Fruit fly (Drosophila melanogaster) whole organism, wandering third instar larva: ENCODE data around the gene CG14326.
A peak's percentile ranks its signal among the peaks of the same experiment; 100 is the strongest.

Experiments used
- Abd-B ChIP-seq: fragments of >200 bp; optimal IDR thresholded peaks from 2 replicates; lab custom pipeline; 2017; ENCODE audit warnings: missing biosample characterization, missing genetic modification characterization
- CG9705 ChIP-seq: fragments of 200-800 bp; sonication (Bioruptor generic); optimal IDR thresholded peaks from 2 replicates; lab custom pipeline; 2018; ENCODE audit warnings: missing biosample characterization, mild to moderate bottlenecking, missing genetic modification characterization
- CrebA ChIP-seq: fragments of 200-800 bp; sonication (Bioruptor generic); optimal IDR thresholded peaks from 2 replicates; lab custom pipeline; 2016; ENCODE audit warnings: missing biosample characterization, mild to moderate bottlenecking, missing genetic modification characterization, borderline replicate concordance
- Dfd ChIP-seq: fragments of >200 bp; optimal IDR thresholded peaks from 2 replicates; lab custom pipeline; 2017; ENCODE audit warnings: missing biosample characterization, missing genetic modification characterization
- GATAd ChIP-seq: sonication (Bioruptor generic); optimal IDR thresholded peaks from 2 replicates; lab custom pipeline; 2016; ENCODE audit warnings: missing biosample characterization, missing genetic modification characterization
- HLH106 ChIP-seq: fragments of 200-800 bp; optimal IDR thresholded peaks from 3 replicates; lab custom pipeline; 2019; ENCODE audit warnings: missing biosample characterization, mild to moderate bottlenecking, missing genetic modification characterization, moderate library complexity
- Hnf4 ChIP-seq: fragments of 200-800 bp; sonication (Bioruptor generic); optimal IDR thresholded peaks from 2 replicates; lab custom pipeline; 2016; ENCODE audit warnings: missing biosample characterization, mild to moderate bottlenecking, missing genetic modification characterization
- Hr78 ChIP-seq: fragments of >200 bp; optimal IDR thresholded peaks from 2 replicates; lab custom pipeline; 2017; ENCODE audit warnings: missing biosample characterization, missing genetic modification characterization
- Hr83 ChIP-seq: fragments of 200-300 bp; sonication (Bioruptor generic); optimal IDR thresholded peaks from 2 replicates; lab custom pipeline; 2016; ENCODE audit warnings: missing biosample characterization, mild to moderate bottlenecking, missing genetic modification characterization, moderate library complexity; ENCODE audit not compliant: poor library complexity, severe bottlenecking
- Jra ChIP-seq: sonication (Bioruptor generic); optimal IDR thresholded peaks from 2 replicates; lab custom pipeline; 2016; ENCODE audit warnings: missing biosample characterization, missing genetic modification characterization
- Myc ChIP-seq: fragments of >200 bp; optimal IDR thresholded peaks from 2 replicates; lab custom pipeline; 2017
- OdsH ChIP-seq: fragments of 200-800 bp; sonication (Bioruptor generic); optimal IDR thresholded peaks from 2 replicates; lab custom pipeline; 2016; ENCODE audit warnings: missing biosample characterization, mild to moderate bottlenecking, missing genetic modification characterization
- Rel ChIP-seq, 2 experiments: fragments of 200-800 bp; sonication (Bioruptor generic) in 1 of 2; optimal IDR thresholded peaks; 2 replicates in 1 of 2; 3 replicates in 1 of 2; lab custom pipeline; 2016 to 2019; ENCODE audit warnings: mild to moderate bottlenecking in 2 of 2, missing biosample characterization in 2 of 2, missing genetic modification characterization in 2 of 2, moderate library complexity in 1 of 2
- Sp1 ChIP-seq: fragments of 200-800 bp; sonication (Bioruptor generic); optimal IDR thresholded peaks from 3 replicates; lab custom pipeline; 2019; ENCODE audit warnings: missing biosample characterization, mild to moderate bottlenecking, missing genetic modification characterization, moderate library complexity
- Vsx2 ChIP-seq: fragments of 200-300, 225-300 bp; sonication (Bioruptor generic); optimal IDR thresholded peaks from 2 replicates; lab custom pipeline; 2018; ENCODE audit warnings: missing biosample characterization, missing genetic modification characterization; ENCODE audit not compliant: partially characterized antibody
- br ChIP-seq: fragments of 200-800 bp; sonication (Bioruptor generic); optimal IDR thresholded peaks from 2 replicates; lab custom pipeline; 2016; ENCODE audit warnings: missing biosample characterization, missing genetic modification characterization
- brk ChIP-seq: fragments of 200-800 bp; sonication (Bioruptor generic); optimal IDR thresholded peaks from 2 replicates; lab custom pipeline; 2016; ENCODE audit warnings: missing biosample characterization, mild to moderate bottlenecking, missing genetic modification characterization
- dl ChIP-seq, 2 experiments: fragments of 175-275, 200-275 bp in 1 of 2; fragments of 200-275 bp in 1 of 2; sonication (Bioruptor generic); optimal IDR thresholded peaks; lab custom pipeline; 2018; ENCODE audit warnings: mild to moderate bottlenecking in 2 of 2, missing biosample characterization in 2 of 2, missing genetic modification characterization in 2 of 2, moderate library complexity in 2 of 2; ENCODE audit not compliant: partially characterized antibody in 2 of 2, insufficient read depth in 1 of 2
- dsf ChIP-seq: sonication (Bioruptor generic); optimal IDR thresholded peaks from 2 replicates; lab custom pipeline; 2016; ENCODE audit warnings: missing biosample characterization, missing genetic modification characterization, borderline replicate concordance
- ey ChIP-seq: fragments of 200-800 bp; sonication (Bioruptor generic); optimal IDR thresholded peaks from 2 replicates; lab custom pipeline; 2016; ENCODE audit warnings: missing biosample characterization, missing genetic modification characterization
- foxo ChIP-seq, 2 experiments: fragments of 200-800 bp; sonication (Bioruptor generic); optimal IDR thresholded peaks; 2 replicates in 1 of 2; 3 replicates in 1 of 2; lab custom pipeline; 2016 to 2017; ENCODE audit warnings: missing biosample characterization in 2 of 2, missing genetic modification characterization in 2 of 2
- fru ChIP-seq: fragments of 200-800 bp; sonication (Bioruptor generic); optimal IDR thresholded peaks from 3 replicates; lab custom pipeline; 2016; ENCODE audit warnings: missing biosample characterization, mild to moderate bottlenecking, missing genetic modification characterization
- h ChIP-seq: fragments of 200-800 bp; sonication (Bioruptor generic); optimal IDR thresholded peaks from 3 replicates; lab custom pipeline; 2016; ENCODE audit warnings: missing biosample characterization, mild to moderate bottlenecking, missing genetic modification characterization
- pan ChIP-seq: fragments of >200 bp; optimal IDR thresholded peaks from 2 replicates; lab custom pipeline; 2017
- psq ChIP-seq: fragments of 200-800 bp; sonication (Bioruptor generic); optimal IDR thresholded peaks from 3 replicates; lab custom pipeline; 2017; ENCODE audit warnings: missing biosample characterization, mild to moderate bottlenecking, missing genetic modification characterization, moderate library complexity
- rgr ChIP-seq: fragments of 200-800 bp; sonication (Bioruptor generic); optimal IDR thresholded peaks from 3 replicates; lab custom pipeline; 2016; ENCODE audit warnings: missing biosample characterization, mild to moderate bottlenecking, missing genetic modification characterization
- sv ChIP-seq: fragments of 200-800 bp; sonication (Bioruptor generic); optimal IDR thresholded peaks from 3 replicates; lab custom pipeline; 2016; ENCODE audit warnings: missing biosample characterization, missing genetic modification characterization
- tai ChIP-seq: sonication (Bioruptor generic); optimal IDR thresholded peaks from 2 replicates; lab custom pipeline; 2016; ENCODE audit warnings: missing biosample characterization, missing genetic modification characterization
- usp ChIP-seq: fragments of >200 bp; optimal IDR thresholded peaks from 2 replicates; lab custom pipeline; 2017; ENCODE audit warnings: missing biosample characterization, missing genetic modification characterization
- woc ChIP-seq: sonication (Bioruptor generic); optimal IDR thresholded peaks from 2 replicates; lab custom pipeline; 2016; ENCODE audit warnings: missing biosample characterization, mild to moderate bottlenecking, missing genetic modification characterization

The CG14326 gene

DNA sequence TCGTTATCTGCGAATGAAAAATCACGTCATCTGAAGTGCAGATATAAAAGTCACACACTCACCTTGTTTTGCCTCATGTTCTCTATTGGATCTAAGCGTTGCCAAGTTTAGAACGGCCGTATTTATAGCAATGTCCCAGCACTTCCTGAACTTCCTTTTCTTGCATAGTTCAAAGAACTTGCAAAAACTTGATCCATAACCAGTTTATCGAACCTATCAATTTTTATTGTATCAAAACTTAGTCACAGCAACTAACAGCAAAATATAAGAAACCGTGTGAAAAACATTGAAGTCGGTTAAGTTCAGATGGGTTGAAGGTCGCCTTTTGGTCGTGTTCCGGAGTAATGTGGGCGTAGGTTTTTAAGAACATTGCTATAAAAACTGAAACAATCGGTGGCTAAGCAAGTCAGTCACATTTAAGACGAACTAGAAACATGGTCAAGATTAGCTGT lies at the start of gene CG14326, which contains the start of gene CG14324:
TSS of gene CG14326 (plus strand) at position 402 of the 452 bp plus-strand sequence.
TSS of gene CG14324 (minus strand) at position 101 of the 452 bp plus-strand sequence.
- TF ChIP-seq CrebA (GFP tag; lab: Kevin White, UChicago) (no peak), tai (GFP tag; lab: Kevin White, UChicago) (no peak), brk (GFP tag; lab: Kevin White, UChicago) (no peak), h (no peak), sv (GFP tag; lab: Kevin White, UChicago) (no peak), GATAd (GFP tag; lab: Kevin White, UChicago) (no peak), Abd-B (no peak), Hnf4 (GFP tag; lab: Kevin White, UChicago) (no peak), Jra (GFP tag; lab: Kevin White, UChicago) (no peak), HLH106 (tag; lab: Kevin White, UChicago) (no peak), Hr78 (GFP tag; lab: Kevin White, UChicago) (no peak)
- TF ChIP-seq, all 38 proteins: peak for 0

DNA sequence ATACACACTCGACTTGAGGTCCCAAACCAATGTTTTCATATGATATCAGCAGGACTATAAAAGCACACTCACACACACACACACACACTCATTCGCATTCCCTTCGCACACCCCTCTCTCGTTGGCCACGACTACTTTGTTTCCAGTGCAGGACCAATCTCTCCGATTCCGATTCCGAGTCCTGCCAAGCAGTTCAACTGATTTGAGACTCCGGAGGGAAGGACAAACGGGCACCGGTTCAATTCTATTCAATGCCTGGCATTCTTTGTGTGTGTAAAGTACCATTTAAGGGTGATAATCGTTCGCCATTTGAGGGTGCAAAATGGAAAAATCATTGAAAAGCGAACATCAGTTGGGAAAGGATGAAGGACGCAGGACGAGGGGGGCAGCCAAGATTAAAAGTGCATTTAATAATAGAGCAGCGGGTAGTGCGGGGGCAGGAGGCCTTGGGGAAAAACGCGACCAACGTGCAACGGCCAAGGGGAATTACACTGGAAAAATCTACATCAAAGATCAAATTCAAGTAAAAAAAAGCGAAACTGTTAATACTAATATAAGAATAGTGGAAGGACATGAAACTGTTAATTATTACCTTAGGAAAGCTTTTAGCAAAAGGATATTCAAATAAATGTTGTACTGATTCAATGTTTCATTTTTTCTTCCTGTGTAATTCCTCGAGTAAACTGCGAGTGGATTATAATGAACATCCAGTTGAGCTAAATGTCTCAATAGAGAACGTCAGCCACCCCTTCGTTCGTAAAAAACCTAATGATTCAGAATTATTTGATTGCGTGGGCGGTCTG lies 35.0 kb upstream of the CG14326 start:
- TF ChIP-seq Vsx2 (GFP tag; lab: Kevin White, UChicago) (no peak), ey (GFP tag; lab: Kevin White, UChicago) (peak; percentile 29), woc (GFP tag; lab: Kevin White, UChicago) (no peak), Sp1 (peak; percentile 52), CG9705 (no peak), rgr (peak; percentile 23), OdsH (GFP tag; lab: Kevin White, UChicago) (peak; percentile 22), Dfd (GFP tag; lab: Kevin White, UChicago) (peak; percentile 23), br (GFP tag; lab: Kevin White, UChicago) (peak; percentile 12), foxo (GFP tag; optimal IDR thresholded peaks at IDR 0.05; lab: Kevin White, UChicago) (peak in 1 of 2 experiments; percentile 57), h (peak; percentile 44), fru (GFP tag; lab: Kevin White, UChicago) (peak; percentile 40), Abd-B (no peak), HLH106 (tag; lab: Kevin White, UChicago) (peak; percentile 53)

DNA sequence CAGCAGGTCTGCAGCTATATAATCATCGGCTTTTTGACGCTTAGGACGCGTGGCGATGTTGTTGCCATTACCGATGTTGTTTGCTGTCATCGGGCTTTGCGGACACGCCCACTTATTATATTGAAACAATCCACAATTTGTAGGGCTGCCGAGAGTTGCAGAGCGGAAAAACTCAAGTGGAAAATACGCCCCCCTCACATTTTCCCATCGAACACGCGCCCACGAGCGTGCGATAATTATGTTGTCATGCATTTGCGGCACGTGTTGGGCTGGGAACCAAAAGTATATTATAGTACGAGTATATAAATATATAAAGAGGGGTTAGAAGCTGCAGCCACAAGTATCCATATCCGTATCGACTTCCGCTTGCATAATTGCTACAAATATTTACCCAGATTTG lies 30.1 kb upstream of the CG14326 start:
- TF ChIP-seq sv (GFP tag; lab: Kevin White, UChicago) = no peak
- TF ChIP-seq, all 38 proteins: peak for 0

DNA sequence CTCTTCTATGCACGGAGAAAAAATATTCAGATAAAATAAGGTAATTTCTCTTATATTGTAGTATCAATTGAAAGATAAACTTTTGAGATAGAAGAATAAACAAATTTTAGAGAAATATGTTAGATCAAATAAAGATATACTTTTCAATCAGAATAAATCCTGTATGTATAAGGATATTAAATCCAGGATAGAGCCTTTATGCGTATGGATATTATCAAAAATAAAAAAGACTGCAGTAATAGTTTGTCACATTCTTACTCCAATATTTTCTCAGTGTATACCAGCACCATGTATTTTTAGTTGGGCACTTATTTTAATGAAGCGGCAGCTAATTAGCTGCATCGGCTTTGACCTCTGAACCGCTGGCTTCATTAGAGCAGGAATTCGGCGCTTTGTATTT lies 27.1 kb upstream of the CG14326 start:
- TF ChIP-seq Rel (GFP tag; optimal IDR thresholded peaks at IDR 0.05; lab: Kevin White, UChicago) (no peak), Rel (tag; optimal IDR thresholded peaks at IDR 0.05; lab: Kevin White, UChicago) (no peak)

DNA sequence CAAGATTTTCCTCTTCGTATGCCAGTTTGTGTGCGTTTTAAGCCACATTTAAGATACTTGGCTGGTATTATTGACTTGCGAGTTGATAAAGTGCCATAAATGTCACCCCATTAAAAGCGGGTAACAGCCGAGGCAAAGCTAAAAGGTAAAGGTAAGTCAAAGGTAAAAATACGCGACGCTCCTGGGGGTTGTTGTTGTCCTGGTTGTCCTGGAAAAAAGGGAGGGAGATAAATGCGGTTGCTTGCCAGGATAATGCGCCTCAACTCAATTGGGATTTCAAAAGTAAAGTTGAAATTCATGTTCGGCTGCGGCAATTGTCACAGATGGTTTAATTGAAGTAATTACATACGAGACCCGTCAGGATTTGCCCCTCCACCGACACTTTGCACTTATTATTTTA lies 25.4 kb upstream of the CG14326 start:
- TF ChIP-seq OdsH (GFP tag; lab: Kevin White, UChicago) (no peak), ey (GFP tag; lab: Kevin White, UChicago) (no peak), Rel (GFP tag; optimal IDR thresholded peaks at IDR 0.05; lab: Kevin White, UChicago) (no peak), Rel (tag; optimal IDR thresholded peaks at IDR 0.05; lab: Kevin White, UChicago) (no peak), brk (GFP tag; lab: Kevin White, UChicago) (no peak), dsf (no peak), h (no peak), psq (GFP tag; lab: Kevin White, UChicago) (no peak), br (GFP tag; lab: Kevin White, UChicago) (no peak), usp (no peak), pan (no peak), tai (GFP tag; lab: Kevin White, UChicago) (no peak), sv (GFP tag; lab: Kevin White, UChicago) (no peak), woc (GFP tag; lab: Kevin White, UChicago) (no peak), CG9705 (no peak), Myc (lab: Kevin White, UChicago) (no peak)

DNA sequence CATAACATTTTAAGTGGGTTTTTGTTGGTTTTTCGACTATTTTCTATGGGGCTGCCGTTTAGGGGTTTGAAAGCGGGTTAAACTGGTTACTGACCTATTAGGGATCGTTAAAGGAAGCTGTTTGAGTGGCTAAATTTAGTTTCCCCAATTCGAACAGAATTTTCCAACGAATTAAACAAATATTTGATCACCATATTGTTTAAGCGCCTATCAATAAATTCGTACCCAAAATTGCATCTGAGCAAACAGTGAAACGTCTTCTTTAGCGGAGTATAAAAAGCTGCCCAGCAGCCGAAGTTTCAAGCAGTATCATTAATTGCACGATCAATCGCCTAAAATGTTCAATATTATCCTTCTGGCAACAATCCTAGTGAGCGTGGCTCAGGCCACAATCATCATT lies 24.8 kb upstream of the CG14326 start, which contains the start of gene Sgs5bis:
TSS of gene Sgs5bis (plus strand) at position 301 of the 400 bp plus-strand sequence.
- no peak for TF ChIP-seq dsf
- no peak for TF ChIP-seq Hr83
- TF ChIP-seq Abd-B = no peak
- no peak for TF ChIP-seq dl (GFP tag; optimal IDR thresholded peaks at IDR 0.05; lab: Kevin White, UChicago; ENCODE audit: insufficient read depth in 1 of 2, partially characterized antibody in 2 of 2)
- no peak for TF ChIP-seq OdsH (GFP tag; lab: Kevin White, UChicago)
- TF ChIP-seq Hr78 (GFP tag; lab: Kevin White, UChicago) = no peak
